Fruit fly (Drosophila melanogaster): ENCODE data around the gene CG43376.
A peak's percentile ranks its signal among the peaks of the same experiment; 100 is the strongest.

Gene CG43376

DNA sequence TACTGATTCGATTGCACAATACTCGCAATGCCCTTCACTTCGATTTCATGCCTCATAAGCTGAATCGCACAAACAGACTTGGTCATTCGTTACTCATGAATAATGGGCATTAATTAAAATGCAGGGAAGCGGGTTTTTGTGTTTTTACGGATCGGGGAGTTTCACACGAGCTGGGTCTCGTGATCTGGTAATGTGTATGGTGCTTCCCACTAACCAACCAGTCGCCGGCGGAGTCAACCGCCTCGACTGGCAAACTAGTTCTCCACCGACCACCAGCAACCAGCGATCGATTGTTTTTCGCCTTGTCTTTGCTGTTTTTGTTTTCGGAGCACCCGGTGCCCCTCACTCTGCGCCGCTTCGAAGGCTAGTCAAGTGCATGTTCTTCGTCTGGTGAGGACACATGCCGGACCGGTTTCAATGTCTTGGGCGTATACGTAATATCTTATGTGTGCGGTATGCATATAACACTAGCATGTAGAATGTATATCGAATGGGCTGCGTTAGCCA lies 30.8 kb downstream of the CG43376 start (continued):
- TF ChIP-seq CG32532 (GFP tag; IDR thresholded peaks at IDR 0.05) (no peak), CG7839 (tag; optimal IDR thresholded peaks at IDR 0.05) (no peak), CG43689 (GFP tag; IDR thresholded peaks at IDR 0.05) (no peak), cato (GFP tag; optimal IDR thresholded peaks at IDR 0.05; ENCODE audit: borderline replicate concordance) (no peak), CG16815 (GFP tag; optimal IDR thresholded peaks at IDR 0.05) (no peak), Antp (GFP tag; optimal IDR thresholded peaks at IDR 0.05) (no peak), MESR4 (GFP tag; optimal IDR thresholded peaks at IDR 0.05) (no peak), Med (GFP tag) (peak; percentile 11), CG11504 (tag; optimal IDR thresholded peaks at IDR 0.05) (no peak), Hr39 (optimal IDR thresholded peaks at IDR 0.05) (no peak), CG34422 (GFP tag; IDR thresholded peaks at IDR 0.05) (no peak), vvl (GFP tag; IDR thresholded peaks at IDR 0.05) (peak; percentile 65), E2f1 (GFP tag; IDR thresholded peaks at IDR 0.05) (no peak), ftz-f1 (GFP tag; optimal IDR thresholded peaks at IDR 0.05) (peak; percentile 14), mld (GFP tag; IDR thresholded peaks at IDR 0.05; ENCODE audit: partially characterized antibody) (no peak), CG11085 (GFP tag; IDR thresholded peaks at IDR 0.05) (no peak), CG17385 (GFP tag; optimal IDR thresholded peaks at IDR 0.05) (no peak), CG12769 (tag; optimal IDR thresholded peaks at IDR 0.05) (peak; percentile 74), CG15696 (tag; optimal IDR thresholded peaks at IDR 0.05) (no peak), peb (GFP tag; IDR thresholded peaks at IDR 0.05) (no peak), nom (GFP tag; optimal IDR thresholded peaks at IDR 0.05) (peak; percentile 60), NC2α (GFP tag; optimal IDR thresholded peaks at IDR 0.05) (no peak), Pdp1 (GFP tag; optimal IDR thresholded peaks at IDR 0.05) (peak in 1 of 2 experiments; percentile 56), ttk (GFP tag; IDR thresholded peaks at IDR 0.05) (no peak), scrt (GFP tag; optimal IDR thresholded peaks at IDR 0.05) (no peak), CG18476 (GFP tag; optimal IDR thresholded peaks at IDR 0.05) (no peak), cwo (GFP tag; optimal IDR thresholded peaks at IDR 0.05) (peak; percentile 89), CG6654 (GFP tag; optimal IDR thresholded peaks at IDR 0.05) (no peak), sens (GFP tag) (no peak), crol (GFP tag; IDR thresholded peaks at IDR 0.05) (peak; percentile 20; the same call in 1 of the 2 replicates)

DNA sequence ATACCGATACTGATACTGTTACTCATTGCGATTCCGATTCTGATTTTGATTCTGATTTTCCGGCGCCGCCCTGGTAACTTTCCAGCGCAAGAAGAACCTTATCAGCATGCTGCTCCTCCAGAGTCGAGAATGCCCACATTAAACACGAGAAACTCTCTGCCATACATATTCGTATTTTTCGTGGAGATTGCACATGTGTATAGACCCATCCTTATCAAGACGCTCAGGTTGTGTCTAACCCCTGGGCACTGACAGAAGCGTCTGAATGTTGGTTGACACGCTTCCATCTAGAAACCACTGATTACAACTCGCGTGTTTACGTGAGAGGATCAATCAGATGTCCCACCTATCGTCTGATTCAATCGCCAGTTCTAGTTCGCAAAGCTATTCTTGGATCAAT lies 31.4 kb downstream of the CG43376 start:
- TF ChIP-seq grn (GFP tag; optimal IDR thresholded peaks at IDR 0.05) (peak; percentile 25), CG13894 (tag; optimal IDR thresholded peaks at IDR 0.05) (no peak), cas (GFP tag; IDR thresholded peaks at IDR 0.05) (no peak), cwo (GFP tag; optimal IDR thresholded peaks at IDR 0.05) (peak; percentile 3), CG17328 (GFP tag; IDR thresholded peaks at IDR 0.05) (no peak), exex (tag; optimal IDR thresholded peaks at IDR 0.05) (peak; percentile 25), sug (tag; optimal IDR thresholded peaks at IDR 0.05) (peak; percentile 27), D (optimal IDR thresholded peaks at IDR 0.05) (no peak), D (GFP tag; optimal IDR thresholded peaks at IDR 0.05) (no peak), shn (GFP tag; optimal IDR thresholded peaks at IDR 0.05) (no peak), CG12942 (GFP tag; optimal IDR thresholded peaks at IDR 0.05) (no peak)

DNA sequence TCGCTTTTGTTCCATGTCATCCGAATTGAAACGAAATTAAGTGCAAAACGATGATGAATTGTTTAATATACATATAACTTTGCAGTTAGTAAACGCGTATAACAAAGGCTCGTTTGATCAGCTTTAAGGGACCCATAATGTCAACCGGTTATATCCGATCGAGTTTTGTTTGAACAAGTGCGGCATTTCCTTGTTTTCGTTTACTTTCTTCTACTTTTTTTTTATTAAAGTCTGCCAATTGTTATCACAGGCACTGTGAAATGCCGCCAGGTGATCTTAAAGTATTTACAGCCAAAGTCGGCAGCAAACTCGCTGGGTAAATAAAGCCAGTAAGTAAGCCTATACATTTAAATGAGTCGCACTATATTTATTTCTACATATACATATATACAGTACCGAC lies 33.3 kb downstream of the CG43376 start:
- TF ChIP-seq Med (GFP tag) (peak; percentile 36), sens (GFP tag) (peak; percentile 60), Poxn (GFP tag; IDR thresholded peaks at IDR 0.05) (no peak)

Measured in whole organism, embryonic.